Fruit fly (Drosophila melanogaster) whole organism, prepupa: ENCODE data around the gene CG14441.

Experiments used
- CG15336 ChIP-seq: fragments of 200-800 bp; sonication (Bioruptor generic); IDR thresholded peaks from 2 replicates; pipeline ENCODE4 v1.3.6; 2022; ENCODE audit warnings: missing biosample characterization, missing genetic modification characterization
- CG1621 ChIP-seq: fragments of 200-800 bp; sonication (Bioruptor generic); optimal IDR thresholded peaks from 3 replicates; lab custom pipeline; 2018; ENCODE audit warnings: missing biosample characterization, mild to moderate bottlenecking, missing genetic modification characterization
- CG3032 ChIP-seq: fragments of 200-800 bp; optimal IDR thresholded peaks from 2 replicates; lab custom pipeline; 2019; ENCODE audit warnings: missing biosample characterization, mild to moderate bottlenecking, missing genetic modification characterization, moderate library complexity
- CG9139 ChIP-seq: fragments of 200-800 bp; sonication (Bioruptor generic); optimal IDR thresholded peaks from 3 replicates; lab custom pipeline; 2017; ENCODE audit warnings: missing biosample characterization, mild to moderate bottlenecking, missing genetic modification characterization
- esn ChIP-seq: fragments of 200-800 bp; sonication (Bioruptor generic); optimal IDR thresholded peaks from 2 replicates; lab custom pipeline; 2016; ENCODE audit warnings: missing biosample characterization, mild to moderate bottlenecking, missing genetic modification characterization, moderate library complexity
- fd59A ChIP-seq: fragments of 200-800 bp; sonication (Bioruptor generic); optimal IDR thresholded peaks from 2 replicates; lab custom pipeline; 2017; ENCODE audit warnings: missing biosample characterization, mild to moderate bottlenecking, missing genetic modification characterization, missing genetic modification reagents
- salr ChIP-seq, 2 experiments: fragments of 200-800 bp; sonication (Bioruptor generic); optimal IDR thresholded peaks; 3 replicates each; lab custom pipeline; 2016 to 2018; ENCODE audit warnings: missing biosample characterization in 2 of 2, missing genetic modification characterization in 2 of 2, mild to moderate bottlenecking in 1 of 2
- spab ChIP-seq: fragments of 200-800 bp; sonication (Bioruptor generic); optimal IDR thresholded peaks from 2 replicates; lab custom pipeline; 2017; ENCODE audit warnings: missing biosample characterization, mild to moderate bottlenecking, missing genetic modification characterization, missing genetic modification reagents

DNA sequence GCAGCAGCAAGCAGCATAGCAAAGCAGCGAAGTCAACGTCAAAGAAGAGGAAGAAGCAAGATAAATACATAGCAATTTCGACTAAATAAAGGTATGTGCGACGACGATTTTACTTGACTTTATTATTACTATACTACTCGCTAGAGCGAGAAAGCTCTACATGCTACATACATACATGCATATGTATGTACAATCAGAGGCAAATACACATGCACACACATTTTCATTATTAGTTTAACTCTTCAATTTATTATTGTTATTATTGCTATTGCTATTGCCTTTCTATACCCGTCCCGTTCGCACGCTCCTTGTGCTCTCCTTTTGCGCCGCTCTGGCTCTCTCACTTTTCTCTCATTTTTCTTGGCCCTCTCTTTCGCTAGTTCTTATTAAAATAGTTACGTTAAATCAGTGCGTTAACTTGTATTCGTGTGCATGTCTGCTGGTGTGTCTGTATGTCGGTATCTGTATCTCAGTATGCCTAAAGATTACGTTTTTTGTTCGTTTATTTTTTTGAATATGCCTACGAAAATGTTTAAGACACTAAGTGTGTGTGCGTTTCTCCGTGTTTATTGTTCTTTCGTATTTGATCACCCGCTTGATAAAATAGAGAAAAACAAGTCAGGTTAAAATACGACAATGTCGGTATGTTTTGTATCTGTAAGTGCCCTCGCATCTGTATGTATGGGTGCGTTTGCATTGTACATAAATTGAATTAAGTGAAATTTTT, 1.1 kb downstream of the CG14441 start:
- TF ChIP-seq fd59A: no peak
- no peak for TF ChIP-seq CG1621 (tag; lab: Kevin White, UChicago)
- no peak for TF ChIP-seq salr (GFP tag; optimal IDR thresholded peaks at IDR 0.05; lab: Kevin White, UChicago)
- no peak for TF ChIP-seq CG15336 (GFP tag; lab: Robert Waterston, UW)
- no peak for TF ChIP-seq CG3032 (tag; lab: Kevin White, UChicago)
- no peak for TF ChIP-seq spab (GFP tag; lab: Kevin White, UChicago)
- no peak for TF ChIP-seq esn
- no peak for TF ChIP-seq CG9139 (GFP tag; lab: Kevin White, UChicago)
